Fruit fly (Drosophila melanogaster): Measurements from ENCODE around the gene CG12155.

The CG12155 gene

dm6 chrX:7692740-7693064, 35.9 kb upstream of the CG12155 start (continued):
- TF ChIP-seq CG17359 (tag; optimal IDR thresholded peaks at IDR 0.05): peak; percentile 72
- TF ChIP-seq Xrp1 (GFP tag; IDR thresholded peaks at IDR 0.05): peak; percentile 81
- no peak for TF ChIP-seq CG7963 (GFP tag; IDR thresholded peaks at IDR 0.05; ENCODE audit: partially characterized antibody)
- peak; percentile 79 for TF ChIP-seq CG5953 (GFP tag; IDR thresholded peaks at IDR 0.05)
- TF ChIP-seq gsb (GFP tag; IDR thresholded peaks at IDR 0.05): peak; percentile 82
- no peak for TF ChIP-seq tna (GFP tag; IDR thresholded peaks at IDR 0.05; ENCODE audit: partially characterized antibody)
- peak; percentile 5 for TF ChIP-seq CG4707 (GFP tag; optimal IDR thresholded peaks at IDR 0.05)
- TF ChIP-seq Pdp1 (GFP tag; optimal IDR thresholded peaks at IDR 0.05): peak; percentile 38 to 65
- TF ChIP-seq CG6683 (GFP tag; optimal IDR thresholded peaks at IDR 0.05): peak; percentile 20
- TF ChIP-seq pb (GFP tag; optimal IDR thresholded peaks at IDR 0.05): peak; percentile 21
- peak; percentile 15 for TF ChIP-seq CG14965 (GFP tag; optimal IDR thresholded peaks at IDR 0.05; ENCODE audit: borderline replicate concordance)
- TF ChIP-seq Fer2 (tag; optimal IDR thresholded peaks at IDR 0.05): no peak
- peak; percentile 61 for TF ChIP-seq cwo (GFP tag; optimal IDR thresholded peaks at IDR 0.05)
- TF ChIP-seq caup (GFP tag; optimal IDR thresholded peaks at IDR 0.05; ENCODE audit: severe bottlenecking): peak; percentile 54
- TF ChIP-seq Adf1 (GFP tag; IDR thresholded peaks at IDR 0.05): peak; percentile 44; the same call in 1 of the 2 replicates
- peak; percentile 49 for TF ChIP-seq E2f2 (GFP tag; IDR thresholded peaks at IDR 0.05)
- peak; percentile 49; the same call in 2 of the 3 replicates for TF ChIP-seq B-H1 (GFP tag; IDR thresholded peaks at IDR 0.05)
- no peak for TF ChIP-seq Trl (optimal IDR thresholded peaks at IDR 0.05)
- peak; percentile 21 for TF ChIP-seq Trl (GFP tag; optimal IDR thresholded peaks at IDR 0.05)
- TF ChIP-seq exex (tag; optimal IDR thresholded peaks at IDR 0.05): no peak
- TF ChIP-seq CG6272 (GFP tag; IDR thresholded peaks at IDR 0.05): peak; percentile 56; the same call in 1 of the 2 replicates
- no peak for TF ChIP-seq CG30431 (GFP tag; optimal IDR thresholded peaks at IDR 0.05)
- TF ChIP-seq CG8281 (tag; optimal IDR thresholded peaks at IDR 0.05): peak; percentile 15
- peak; percentile 62; the same call in 2 of the 3 replicates for TF ChIP-seq CG14050 (GFP tag; IDR thresholded peaks at IDR 0.05)
- peak; percentile 42 for TF ChIP-seq B-H2 (GFP tag; optimal IDR thresholded peaks at IDR 0.05)
- peak; percentile 48 for TF ChIP-seq tap (tag; optimal IDR thresholded peaks at IDR 0.05)
- peak; percentile 41 for TF ChIP-seq chn (GFP tag; optimal IDR thresholded peaks at IDR 0.05)
- peak; percentile 75 for TF ChIP-seq Awh (GFP tag; IDR thresholded peaks at IDR 0.05)
- TF ChIP-seq croc (GFP tag; conservative IDR thresholded peaks at IDR 0.05): no peak
- TF ChIP-seq klu (GFP tag; IDR thresholded peaks at IDR 0.05): 0 out of 2 replicates have a peak, but pooled peaks have one; percentile 13
- peak; percentile 55 for TF ChIP-seq Rx (GFP tag; IDR thresholded peaks at IDR 0.05)
- TF ChIP-seq inv (GFP tag; IDR thresholded peaks at IDR 0.05; ENCODE audit: partially characterized antibody): no peak
- TF ChIP-seq CG13624 (GFP tag; optimal IDR thresholded peaks at IDR 0.05): peak; percentile 47
- peak; percentile 29 for TF ChIP-seq ewg (GFP tag; optimal IDR thresholded peaks at IDR 0.05)
- TF ChIP-seq eve (GFP tag; optimal IDR thresholded peaks at IDR 0.05): no peak
- TF ChIP-seq prd (optimal IDR thresholded peaks at IDR 0.05): no peak
- TF ChIP-seq prd (GFP tag; IDR thresholded peaks at IDR 0.05): peak; percentile 81
- peak; percentile 76 for TF ChIP-seq Hsf (GFP tag; optimal IDR thresholded peaks at IDR 0.05)
- no peak for TF ChIP-seq Ets97D (GFP tag; optimal IDR thresholded peaks at IDR 0.05)
- no peak for TF ChIP-seq usp (GFP tag; optimal IDR thresholded peaks at IDR 0.05)
- peak; percentile 90 for TF ChIP-seq vvl (GFP tag; IDR thresholded peaks at IDR 0.05)
- no peak for TF ChIP-seq dati (GFP tag; IDR thresholded peaks at IDR 0.05)
- TF ChIP-seq CG12744 (GFP tag; optimal IDR thresholded peaks at IDR 0.05): no peak
- TF ChIP-seq ara (GFP tag; IDR thresholded peaks at IDR 0.05): peak; percentile 74; the same call in 1 of the 2 replicates
- TF ChIP-seq CG15073 (GFP tag; optimal IDR thresholded peaks at IDR 0.05): no peak
- no peak for TF ChIP-seq CG15696 (tag; optimal IDR thresholded peaks at IDR 0.05)
- TF ChIP-seq CG5180 (GFP tag; optimal IDR thresholded peaks at IDR 0.05): peak; percentile 17
- peak; percentile 81 for TF ChIP-seq Fer3 (tag; optimal IDR thresholded peaks at IDR 0.05)
- TF ChIP-seq CG31388 (GFP tag; optimal IDR thresholded peaks at IDR 0.05): no peak
- no peak for TF ChIP-seq wor (GFP tag; IDR thresholded peaks at IDR 0.05)
- TF ChIP-seq sqz (GFP tag; optimal IDR thresholded peaks at IDR 0.05): no peak
- peak; percentile 29 for TF ChIP-seq luna (GFP tag; optimal IDR thresholded peaks at IDR 0.05)

Data from whole organism, embryonic.